Fruit fly (Drosophila melanogaster) whole organism, embryonic: Measurements from ENCODE around the gene CG42340.

ENCODE experiments used
- Aef1 ChIP-seq: fragments of 200-800 bp; sonication (Bioruptor generic); IDR thresholded peaks from 3 replicates; pipeline ENCODE4 v1.3.6; 2022; ENCODE audit warnings: missing biosample characterization, missing genetic modification characterization
- Awh ChIP-seq: fragments of 200-800 bp; sonication (Bioruptor generic); IDR thresholded peaks from 2 replicates; pipeline ENCODE4, ENCODE4 v1.3.6; 2022; ENCODE audit warnings: missing biosample characterization, missing genetic modification characterization
- CG10274 ChIP-seq: fragments of 200-800 bp; sonication (Bioruptor generic); optimal IDR thresholded peaks from 3 replicates; lab custom pipeline; 2017; ENCODE audit warnings: missing biosample characterization, mild to moderate bottlenecking, missing genetic modification characterization
- CG10321 ChIP-seq: fragments of 200-800 bp; sonication (Bioruptor generic); IDR thresholded peaks from 2 replicates; pipeline ENCODE4 v1.3.6; 2022; ENCODE audit warnings: missing biosample characterization, missing genetic modification characterization
- CG10959 ChIP-seq: fragments of 200-800 bp; sonication (Bioruptor generic); IDR thresholded peaks from 2 replicates; pipeline ENCODE4 v1.3.6; 2022; ENCODE audit warnings: missing biosample characterization, missing genetic modification characterization
- CG11504 ChIP-seq: fragments of 200-800 bp; sonication (Bioruptor generic); optimal IDR thresholded peaks from 3 replicates; lab custom pipeline; 2019; ENCODE audit warnings: missing biosample characterization, mild to moderate bottlenecking, missing genetic modification characterization, moderate library complexity
- CG15479 ChIP-seq: fragments of 200-800 bp; sonication (Bioruptor generic); optimal IDR thresholded peaks from 3 replicates; lab custom pipeline; 2019; ENCODE audit warnings: missing biosample characterization, mild to moderate bottlenecking, missing genetic modification characterization, moderate library complexity
- CG17328 ChIP-seq: fragments of 200-800 bp; sonication (Bioruptor generic); IDR thresholded peaks from 2 replicates; pipeline ENCODE4 v1.3.6; 2022; ENCODE audit warnings: missing biosample characterization, missing genetic modification characterization
- CG2116 ChIP-seq: fragments of 200-800 bp; sonication (Bioruptor generic); optimal IDR thresholded peaks from 3 replicates; lab custom pipeline; 2018; ENCODE audit warnings: missing biosample characterization, mild to moderate bottlenecking, missing genetic modification characterization
- CG2199 ChIP-seq: fragments of 200-800 bp; sonication (Bioruptor generic); IDR thresholded peaks from 3 replicates; pipeline ENCODE4 v1.3.6; 2022; ENCODE audit warnings: missing biosample characterization, missing genetic modification characterization
- CG31365 ChIP-seq: fragments of 200-800 bp; sonication (Bioruptor generic); optimal IDR thresholded peaks from 2 replicates; lab custom pipeline; 2018; ENCODE audit warnings: missing biosample characterization, mild to moderate bottlenecking, missing genetic modification characterization
- CG32532 ChIP-seq: fragments of 200-800 bp; sonication (Bioruptor generic); IDR thresholded peaks from 2 replicates; pipeline ENCODE4 v1.3.6; 2022; ENCODE audit warnings: missing biosample characterization, missing genetic modification characterization
- CG3838 ChIP-seq: fragments of 200-800 bp; sonication (Bioruptor generic); optimal IDR thresholded peaks from 3 replicates; lab custom pipeline; 2016; ENCODE audit warnings: missing biosample characterization, missing genetic modification characterization
- CG4282 ChIP-seq: fragments of 200-800 bp; sonication (Bioruptor generic); optimal IDR thresholded peaks from 2 replicates; lab custom pipeline; 2016; ENCODE audit warnings: missing biosample characterization, missing genetic modification characterization
- CG4424 ChIP-seq: fragments of 200-800 bp; sonication (Bioruptor generic); optimal IDR thresholded peaks from 3 replicates; lab custom pipeline; 2016; ENCODE audit warnings: missing biosample characterization, missing genetic modification characterization
- CG6654 ChIP-seq: fragments of 200-800 bp; sonication (Bioruptor generic); optimal IDR thresholded peaks from 2 replicates; lab custom pipeline; 2017; ENCODE audit warnings: missing biosample characterization, mild to moderate bottlenecking, missing genetic modification characterization
- CG6765 ChIP-seq: fragments of 200-800 bp; sonication (Bioruptor generic); optimal IDR thresholded peaks from 3 replicates; lab custom pipeline; 2017; ENCODE audit warnings: missing biosample characterization, mild to moderate bottlenecking, missing genetic modification characterization
- CG6791 ChIP-seq: fragments of 200-800 bp; sonication (Bioruptor generic); IDR thresholded peaks from 3 replicates; pipeline ENCODE4 v1.3.6; 2022; ENCODE audit warnings: missing biosample characterization, missing genetic modification characterization; ENCODE audit not compliant: partially characterized antibody
- CG7271 ChIP-seq: fragments of 200-800 bp; sonication (Bioruptor generic); optimal IDR thresholded peaks from 2 replicates; lab custom pipeline; 2018; ENCODE audit warnings: missing biosample characterization, mild to moderate bottlenecking, missing genetic modification characterization, moderate library complexity
- CG8281 ChIP-seq: fragments of 200-800 bp; sonication (Bioruptor generic); optimal IDR thresholded peaks from 2 replicates; lab custom pipeline; 2018; ENCODE audit warnings: missing biosample characterization, mild to moderate bottlenecking, missing genetic modification characterization, moderate library complexity
- CG9437 ChIP-seq: fragments of 200-800 bp; sonication (Bioruptor generic); optimal IDR thresholded peaks from 2 replicates; lab custom pipeline; 2018; ENCODE audit warnings: missing biosample characterization, mild to moderate bottlenecking, missing genetic modification characterization
- Drgx ChIP-seq: fragments of 200-800 bp; sonication (Bioruptor generic); IDR thresholded peaks from 2 replicates; pipeline ENCODE4 v1.3.6; 2022; ENCODE audit warnings: missing biosample characterization, missing genetic modification characterization
- H15 ChIP-seq: fragments of 200-800 bp; sonication (Bioruptor generic); IDR thresholded peaks from 3 replicates; pipeline ENCODE4 v1.3.6; 2022; ENCODE audit warnings: missing biosample characterization, missing genetic modification characterization
- HLH54F ChIP-seq: fragments of 200-800 bp; sonication (Bioruptor generic); optimal IDR thresholded peaks from 3 replicates; lab custom pipeline; 2016; ENCODE audit warnings: missing biosample characterization, missing genetic modification characterization
- Hey ChIP-seq: fragments of 200-800 bp; sonication (Bioruptor generic); optimal IDR thresholded peaks from 3 replicates; lab custom pipeline; 2018; ENCODE audit warnings: missing biosample characterization, mild to moderate bottlenecking, missing genetic modification characterization
- Hmr ChIP-seq: fragments of 200-800 bp; sonication (Bioruptor generic); optimal IDR thresholded peaks from 3 replicates; lab custom pipeline; 2017; ENCODE audit warnings: mild to moderate bottlenecking, missing biosample characterization, missing genetic modification reagents, missing genetic modification characterization
- Hr39 ChIP-seq: fragments of >200 bp; optimal IDR thresholded peaks from 2 replicates; lab custom pipeline; 2017
- Lpt ChIP-seq: fragments of >200 bp; optimal IDR thresholded peaks from 2 replicates; lab custom pipeline; 2018; ENCODE audit warnings: missing biosample characterization, missing genetic modification characterization
- MBD-R2 ChIP-seq: fragments of 200-800 bp; sonication (Bioruptor generic); IDR thresholded peaks from 2 replicates; pipeline ENCODE4 v1.3.6; 2022; ENCODE audit warnings: missing biosample characterization, missing genetic modification characterization
- Rfx ChIP-seq: fragments of 200-800 bp; sonication (Bioruptor generic); IDR thresholded peaks from 2 replicates; pipeline ENCODE4 v1.3.6; 2022; ENCODE audit warnings: missing biosample characterization, missing genetic modification characterization
- Sin3A ChIP-seq: fragments of >200 bp; optimal IDR thresholded peaks from 2 replicates; lab custom pipeline; 2018
- Six4 ChIP-seq: fragments of 200-800 bp; sonication (Bioruptor generic); optimal IDR thresholded peaks from 2 replicates; lab custom pipeline; 2016; ENCODE audit warnings: missing biosample characterization, missing genetic modification characterization
- Sox100B ChIP-seq: fragments of 200-800 bp; sonication (Bioruptor generic); optimal IDR thresholded peaks from 3 replicates; lab custom pipeline; 2018; ENCODE audit warnings: missing biosample characterization, mild to moderate bottlenecking, missing genetic modification characterization
- Usf ChIP-seq: fragments of 200-800 bp; sonication (Bioruptor generic); optimal IDR thresholded peaks from 2 replicates; lab custom pipeline; 2017; ENCODE audit warnings: missing genotype, missing biosample characterization, missing genetic modification characterization
- cato ChIP-seq: fragments of 200-800 bp; sonication (Bioruptor generic); optimal IDR thresholded peaks from 2 replicates; lab custom pipeline; 2016; ENCODE audit warnings: missing biosample characterization, missing genetic modification characterization, borderline replicate concordance
- chn ChIP-seq: fragments of 200-800 bp; sonication (Bioruptor generic); optimal IDR thresholded peaks from 2 replicates; lab custom pipeline; 2016; ENCODE audit warnings: missing biosample characterization, missing genetic modification characterization
- dm ChIP-seq: fragments of 200-800 bp; sonication (Bioruptor generic); optimal IDR thresholded peaks from 3 replicates; lab custom pipeline; 2016; ENCODE audit warnings: missing biosample characterization, missing genetic modification characterization
- fru ChIP-seq: fragments of >200 bp; optimal IDR thresholded peaks from 2 replicates; lab custom pipeline; 2017
- fu2 ChIP-seq: fragments of 200-800 bp; sonication (Bioruptor generic); optimal IDR thresholded peaks from 2 replicates; lab custom pipeline; 2016; ENCODE audit warnings: missing biosample characterization, missing genetic modification characterization
- h ChIP-seq: fragments of >200 bp; optimal IDR thresholded peaks from 2 replicates; lab custom pipeline; 2017
- ind ChIP-seq: fragments of 200-800 bp; sonication (Bioruptor generic); optimal IDR thresholded peaks from 3 replicates; lab custom pipeline; 2016; ENCODE audit warnings: missing biosample characterization, missing genetic modification characterization
- kah ChIP-seq: fragments of 200-800 bp; sonication (Bioruptor generic); optimal IDR thresholded peaks from 2 replicates; lab custom pipeline; 2018; ENCODE audit warnings: missing biosample characterization, mild to moderate bottlenecking, missing genetic modification characterization
- lmd ChIP-seq: fragments of 200-800 bp; sonication (Bioruptor generic); IDR thresholded peaks from 2 replicates; pipeline ENCODE4 v1.3.6; 2022; ENCODE audit warnings: missing biosample characterization, missing genetic modification characterization
- mam ChIP-seq: fragments of 200-800 bp; sonication (Bioruptor generic); optimal IDR thresholded peaks from 3 replicates; lab custom pipeline; 2016; ENCODE audit warnings: missing biosample characterization, missing genetic modification characterization
- mirr ChIP-seq: fragments of 200-800 bp; sonication (Bioruptor generic); optimal IDR thresholded peaks from 3 replicates; lab custom pipeline; 2018; ENCODE audit warnings: missing biosample characterization, mild to moderate bottlenecking, missing genetic modification characterization
- pnt ChIP-seq: fragments of 200-800 bp; sonication (Bioruptor generic); optimal IDR thresholded peaks from 3 replicates; lab custom pipeline; 2016; ENCODE audit warnings: missing biosample characterization, missing genetic modification characterization
- scrt ChIP-seq: fragments of 200-800 bp; sonication (Bioruptor generic); optimal IDR thresholded peaks from 2 replicates; lab custom pipeline; 2018; ENCODE audit warnings: missing biosample characterization, mild to moderate bottlenecking, missing genetic modification characterization, moderate library complexity
- sd ChIP-seq: fragments of 200-800 bp; sonication (Bioruptor generic); optimal IDR thresholded peaks from 3 replicates; lab custom pipeline; 2018; ENCODE audit warnings: missing biosample characterization, mild to moderate bottlenecking, missing genetic modification characterization, moderate library complexity
- slbo ChIP-seq: fragments of 200-800 bp; sonication (Bioruptor generic); IDR thresholded peaks from 2 replicates; pipeline ENCODE4 v1.3.6; 2022; ENCODE audit warnings: missing biosample characterization, missing genetic modification characterization
- slp2 ChIP-seq: fragments of 200-800 bp; sonication (Bioruptor generic); optimal IDR thresholded peaks from 2 replicates; lab custom pipeline; 2016; ENCODE audit warnings: missing biosample characterization, missing genetic modification characterization
- stc ChIP-seq: fragments of 200-800 bp; sonication (Bioruptor generic); IDR thresholded peaks from 2 replicates; pipeline ENCODE4 v1.3.6; 2022; ENCODE audit warnings: missing biosample characterization, missing genetic modification characterization
- tio ChIP-seq: fragments of 200-800 bp; sonication (Bioruptor generic); optimal IDR thresholded peaks from 2 replicates; lab custom pipeline; 2017; ENCODE audit warnings: missing biosample characterization, missing genetic modification characterization, inconsistent platforms
- tup ChIP-seq: fragments of 200-800 bp; sonication (Bioruptor generic); optimal IDR thresholded peaks from 2 replicates; lab custom pipeline; 2016; ENCODE audit warnings: missing biosample characterization, mild to moderate bottlenecking, missing genetic modification characterization, moderate library complexity
- usp ChIP-seq: fragments of >200 bp; optimal IDR thresholded peaks from 2 replicates; lab custom pipeline; 2017; ENCODE audit warnings: missing biosample characterization, missing genetic modification characterization

The CG42340 gene

dm6 chrX:6528508-6528998 is 4.4 kb upstream of the CG42340 start, which contains the start of gene Agxt (continued):
- TF ChIP-seq CG8281 (tag; lab: Kevin White, UChicago) (no peak), CG3838 (GFP tag; lab: Kevin White, UChicago) (no peak), Hey (tag; lab: Kevin White, UChicago) (no peak), ind (no peak), Sin3A (lab: Kevin White, UChicago) (no peak), CG17328 (GFP tag; lab: Robert Waterston, UW) (peak; percentile 32; the same call in 1 of the 2 replicates), Rfx (GFP tag; lab: Robert Waterston, UW) (peak; percentile 56; the same call in 1 of the 2 replicates), tup (no peak), fu2 (GFP tag; lab: Kevin White, UChicago) (no peak), usp (no peak), Hmr (GFP tag; lab: Kevin White, UChicago) (peak; percentile 28), lmd (GFP tag; lab: Robert Waterston, UW) (peak; percentile 28; the same call in 1 of the 2 replicates), Lpt (GFP tag; lab: Kevin White, UChicago) (no peak), pnt (GFP tag; lab: Kevin White, UChicago) (no peak), H15 (GFP tag; lab: Robert Waterston, UW) (no peak), CG10959 (GFP tag; lab: Robert Waterston, UW) (no peak), CG9437 (GFP tag; lab: Kevin White, UChicago) (no peak), HLH54F (GFP tag; lab: Kevin White, UChicago) (no peak), Aef1 (no peak), CG4282 (no peak), CG4424 (GFP tag; lab: Kevin White, UChicago) (peak; percentile 18), mirr (GFP tag; lab: Kevin White, UChicago) (no peak), Sox100B (GFP tag; lab: Kevin White, UChicago) (no peak), Awh (GFP tag; lab: Robert Waterston, UW) (no peak), Drgx (GFP tag; lab: Robert Waterston, UW) (0 out of 2 replicates have a peak, but pooled peaks have one; percentile 22), CG2199 (GFP tag; lab: Robert Waterston, UW) (no peak), mam (peak; percentile 17), CG6765 (no peak), tio (GFP tag; lab: Kevin White, UChicago) (no peak), CG6654 (no peak), CG6791 (GFP tag; lab: Robert Waterston, UW) (no peak), chn (GFP tag; lab: Kevin White, UChicago) (no peak), CG32532 (peak; percentile 46; the same call in 1 of the 2 replicates), slp2 (no peak), cato (no peak), CG10321 (no peak), Usf (GFP tag; lab: Kevin White, UChicago) (no peak), sd (tag; lab: Kevin White, UChicago) (no peak), Hr39 (lab: Kevin White, UChicago) (no peak), MBD-R2 (no peak; the same call in 1 of the 2 replicates), CG31365 (tag; lab: Kevin White, UChicago) (no peak), CG7271 (tag; lab: Kevin White, UChicago) (no peak), CG15479 (GFP tag; lab: Kevin White, UChicago) (no peak), stc (GFP tag; lab: Robert Waterston, UW) (peak; percentile 27; the same call in 1 of the 2 replicates), scrt (no peak), fru (lab: Kevin White, UChicago) (no peak), h (lab: Kevin White, UChicago) (no peak), slbo (GFP tag; lab: Robert Waterston, UW) (peak; percentile 37; the same call in 1 of the 2 replicates), Six4 (GFP tag; lab: Kevin White, UChicago) (no peak), dm (GFP tag; lab: Kevin White, UChicago) (no peak), CG10274 (GFP tag; lab: Kevin White, UChicago) (no peak), CG2116 (GFP tag; lab: Kevin White, UChicago) (no peak), kah (GFP tag; lab: Kevin White, UChicago) (no peak), CG11504 (tag; lab: Kevin White, UChicago) (peak; percentile 28)
